Fruit fly (Drosophila melanogaster) whole organism, embryonic: Measurements from ENCODE around the gene Nep4.

ENCODE experiments used
- Ada2b ChIP-seq: fragments of 200-800 bp; sonication (Bioruptor generic); IDR thresholded peaks from 2 replicates; pipeline ENCODE4 v1.3.6; 2022; ENCODE audit warnings: missing biosample characterization, missing genetic modification characterization
- Bdp1 ChIP-seq: fragments of 200-800 bp; sonication (Bioruptor generic); optimal IDR thresholded peaks from 3 replicates; lab custom pipeline; 2016; ENCODE audit warnings: missing biosample characterization, missing genetic modification characterization
- CG10366 ChIP-seq: fragments of 200-800 bp; sonication (Bioruptor generic); IDR thresholded peaks from 2 replicates; pipeline ENCODE4 v1.3.6; 2022; ENCODE audit warnings: missing biosample characterization, missing genetic modification characterization
- CG11560 ChIP-seq: fragments of 200-800 bp; sonication (Bioruptor generic); IDR thresholded peaks from 3 replicates; pipeline ENCODE4 v1.3.6; 2022; ENCODE audit warnings: missing biosample characterization, missing genetic modification characterization
- CG12155 ChIP-seq: fragments of 200-800 bp; sonication (Bioruptor generic); optimal IDR thresholded peaks from 3 replicates; lab custom pipeline; 2016; ENCODE audit warnings: missing biosample characterization, missing genetic modification characterization
- CG13775 ChIP-seq: fragments of 200-800 bp; sonication (Bioruptor generic); optimal IDR thresholded peaks from 3 replicates; lab custom pipeline; 2017; ENCODE audit warnings: missing biosample characterization, mild to moderate bottlenecking, missing genetic modification characterization
- CG14050 ChIP-seq: fragments of 200-800 bp; sonication (Bioruptor generic); IDR thresholded peaks from 3 replicates; pipeline ENCODE4 v1.3.6; 2022; ENCODE audit warnings: missing biosample characterization, missing genetic modification characterization
- CG14860 ChIP-seq: fragments of 200-800 bp; sonication (Bioruptor generic); IDR thresholded peaks from 3 replicates; pipeline ENCODE4 v1.3.6; 2022; ENCODE audit warnings: missing biosample characterization, missing genetic modification characterization; ENCODE audit not compliant: partially characterized antibody
- CG18262 ChIP-seq: fragments of 200-800 bp; optimal IDR thresholded peaks from 3 replicates; lab custom pipeline; 2019; ENCODE audit warnings: missing biosample characterization, mild to moderate bottlenecking, missing genetic modification characterization, moderate library complexity
- CG32532 ChIP-seq: fragments of 200-800 bp; sonication (Bioruptor generic); IDR thresholded peaks from 2 replicates; pipeline ENCODE4 v1.3.6; 2022; ENCODE audit warnings: missing biosample characterization, missing genetic modification characterization
- CG42726 ChIP-seq: fragments of 200-800 bp; sonication (Bioruptor generic); IDR thresholded peaks from 2 replicates; pipeline ENCODE4 v1.3.6; 2022; ENCODE audit warnings: missing biosample characterization, missing genetic modification characterization; ENCODE audit not compliant: partially characterized antibody
- CG4328 ChIP-seq: fragments of 200-800 bp; sonication (Bioruptor generic); optimal IDR thresholded peaks from 3 replicates; lab custom pipeline; 2017; ENCODE audit warnings: missing biosample characterization, missing genetic modification reagents, missing genetic modification characterization
- CG4707 ChIP-seq: fragments of 200-800 bp; sonication (Bioruptor generic); optimal IDR thresholded peaks from 2 replicates; lab custom pipeline; 2018; ENCODE audit warnings: missing biosample characterization, mild to moderate bottlenecking, missing genetic modification characterization, moderate library complexity
- CG6175 ChIP-seq: fragments of 200-800 bp; sonication (Bioruptor generic); IDR thresholded peaks from 3 replicates; pipeline ENCODE4 v1.3.6; 2022; ENCODE audit warnings: missing biosample characterization, missing genetic modification characterization
- CG7987 ChIP-seq: fragments of 200-800 bp; sonication (Bioruptor generic); optimal IDR thresholded peaks from 2 replicates; lab custom pipeline; 2018; ENCODE audit warnings: missing biosample characterization, mild to moderate bottlenecking, missing genetic modification characterization, moderate library complexity
- CG8944 ChIP-seq: fragments of 200-800 bp; sonication (Bioruptor generic); optimal IDR thresholded peaks from 3 replicates; lab custom pipeline; 2016; ENCODE audit warnings: missing biosample characterization, missing genetic modification characterization
- CG9932 ChIP-seq: fragments of 200-800 bp; sonication (Bioruptor generic); IDR thresholded peaks from 2 replicates; pipeline ENCODE4 v1.3.6; 2022; ENCODE audit warnings: missing biosample characterization, missing genetic modification characterization
- Camta ChIP-seq: fragments of 200-800 bp; sonication (Bioruptor generic); optimal IDR thresholded peaks from 2 replicates; lab custom pipeline; 2016; ENCODE audit warnings: missing biosample characterization, missing genetic modification characterization
- D ChIP-seq, 2 experiments: fragments of 200-800 bp in 1 of 2; fragments of >200 bp in 1 of 2; sonication (Bioruptor generic) in 1 of 2; optimal IDR thresholded peaks; 2 replicates in 1 of 2; 3 replicates in 1 of 2; lab custom pipeline; 2017; ENCODE audit warnings: mild to moderate bottlenecking in 1 of 2, missing biosample characterization in 1 of 2, missing genetic modification characterization in 1 of 2, missing genetic modification reagents in 1 of 2
- Dref ChIP-seq: fragments of 200-800 bp; sonication (Bioruptor generic); IDR thresholded peaks from 2 replicates; pipeline ENCODE4 v1.3.6; 2022; ENCODE audit warnings: missing biosample characterization, missing genetic modification characterization
- Eip74EF ChIP-seq, 2 experiments: fragments of 200-800 bp in 1 of 2; fragments of >200 bp in 1 of 2; sonication (Bioruptor generic) in 1 of 2; optimal IDR thresholded peaks; 2 replicates each; lab custom pipeline; 2017 to 2019; ENCODE audit warnings: missing biosample characterization in 2 of 2, missing genetic modification characterization in 2 of 2, mild to moderate bottlenecking in 1 of 2, moderate library complexity in 1 of 2
- Ets97D ChIP-seq: fragments of 200-800 bp; sonication (Bioruptor generic); optimal IDR thresholded peaks from 3 replicates; lab custom pipeline; 2016; ENCODE audit warnings: missing biosample characterization, missing genetic modification characterization
- Fer2 ChIP-seq: fragments of 200-800 bp; sonication (Bioruptor generic); optimal IDR thresholded peaks from 2 replicates; lab custom pipeline; 2018; ENCODE audit warnings: missing biosample characterization, mild to moderate bottlenecking, missing genetic modification characterization, moderate library complexity
- H2.0 ChIP-seq: fragments of 200-800 bp; sonication (Bioruptor generic); IDR thresholded peaks from 2 replicates; pipeline ENCODE4 v1.3.6; 2022; ENCODE audit warnings: missing biosample characterization, missing genetic modification characterization
- HLH54F ChIP-seq: fragments of 200-800 bp; sonication (Bioruptor generic); optimal IDR thresholded peaks from 3 replicates; lab custom pipeline; 2016; ENCODE audit warnings: missing biosample characterization, missing genetic modification characterization
- Hr39 ChIP-seq: fragments of >200 bp; optimal IDR thresholded peaks from 2 replicates; lab custom pipeline; 2017
- Ptx1 ChIP-seq: fragments of 200-800 bp; sonication (Bioruptor generic); IDR thresholded peaks from 2 replicates; pipeline ENCODE4 v1.3.6; 2022; ENCODE audit warnings: missing biosample characterization, missing genetic modification characterization
- Taf1 ChIP-seq: fragments of 200-800 bp; sonication (Bioruptor generic); IDR thresholded peaks from 2 replicates; pipeline ENCODE4 v1.3.6; 2022; ENCODE audit warnings: missing biosample characterization, missing genetic modification characterization
- ara ChIP-seq: fragments of 200-800 bp; sonication (Bioruptor generic); IDR thresholded peaks from 2 replicates; pipeline ENCODE4 v1.3.6; 2022; ENCODE audit warnings: missing biosample characterization, missing genetic modification characterization
- bsh ChIP-seq, 2 experiments: fragments of 200-800 bp; sonication (Bioruptor generic); optimal IDR thresholded peaks; 2 replicates each; lab custom pipeline; 2017 to 2018; ENCODE audit warnings: mild to moderate bottlenecking in 2 of 2, missing biosample characterization in 2 of 2, missing genetic modification characterization in 2 of 2, moderate library complexity in 1 of 2
- chn ChIP-seq: fragments of 200-800 bp; sonication (Bioruptor generic); optimal IDR thresholded peaks from 2 replicates; lab custom pipeline; 2016; ENCODE audit warnings: missing biosample characterization, missing genetic modification characterization
- ftz-f1 ChIP-seq: fragments of 200-800 bp; sonication (Bioruptor generic); optimal IDR thresholded peaks from 2 replicates; lab custom pipeline; 2016; ENCODE audit warnings: missing biosample characterization, missing genetic modification characterization
- gfzf ChIP-seq: fragments of 200-800 bp; sonication (Bioruptor generic); optimal IDR thresholded peaks from 2 replicates; lab custom pipeline; 2016; ENCODE audit warnings: missing biosample characterization, mild to moderate bottlenecking, missing genetic modification characterization, moderate library complexity
- grau ChIP-seq: fragments of 200-800 bp; optimal IDR thresholded peaks from 3 replicates; lab custom pipeline; 2019; ENCODE audit warnings: missing biosample characterization, mild to moderate bottlenecking, missing genetic modification characterization, moderate library complexity
- hkb ChIP-seq, 2 experiments: fragments of 200-800 bp in 1 of 2; fragments of >200 bp in 1 of 2; sonication (Bioruptor generic) in 1 of 2; IDR thresholded peaks in 1 of 2; optimal IDR thresholded peaks in 1 of 2; 2 replicates each; pipeline versions ENCODE4 v1.3.6 to Lab custom; 2017 to 2022; ENCODE audit warnings: missing biosample characterization in 1 of 2, missing genetic modification characterization in 1 of 2
- ind ChIP-seq: fragments of 200-800 bp; sonication (Bioruptor generic); optimal IDR thresholded peaks from 3 replicates; lab custom pipeline; 2016; ENCODE audit warnings: missing biosample characterization, missing genetic modification characterization
- knrl ChIP-seq: fragments of 200-800 bp; sonication (Bioruptor generic); IDR thresholded peaks from 3 replicates; pipeline ENCODE4 v1.3.6; 2022; ENCODE audit warnings: missing biosample characterization, missing genetic modification characterization; ENCODE audit not compliant: partially characterized antibody
- lab ChIP-seq: fragments of 200-800 bp; sonication (Bioruptor generic); optimal IDR thresholded peaks from 3 replicates; lab custom pipeline; 2017; ENCODE audit warnings: missing biosample characterization, missing genetic modification characterization, mild to moderate bottlenecking, moderate library complexity, missing genetic modification reagents
- mld ChIP-seq: fragments of 200-800 bp; sonication (Bioruptor generic); IDR thresholded peaks from 3 replicates; pipeline ENCODE4 v1.3.6; 2022; ENCODE audit warnings: missing biosample characterization, missing genetic modification characterization; ENCODE audit not compliant: partially characterized antibody
- nmo ChIP-seq: fragments of 200-800 bp; sonication (Bioruptor generic); optimal IDR thresholded peaks from 2 replicates; lab custom pipeline; 2018; ENCODE audit warnings: missing biosample characterization, mild to moderate bottlenecking, missing genetic modification characterization, moderate library complexity
- odd ChIP-seq: fragments of 200-800 bp; sonication (Bioruptor generic); optimal IDR thresholded peaks from 2 replicates; lab custom pipeline; 2017; ENCODE audit warnings: missing biosample characterization, mild to moderate bottlenecking, missing genetic modification characterization
- org-1 ChIP-seq: fragments of 200-800 bp; sonication (Bioruptor generic); optimal IDR thresholded peaks from 2 replicates; lab custom pipeline; 2017; ENCODE audit warnings: missing biosample characterization, missing genetic modification characterization
- repo ChIP-seq: fragments of 200-800 bp; sonication (Bioruptor generic); optimal IDR thresholded peaks from 2 replicates; lab custom pipeline; 2016; ENCODE audit warnings: missing biosample characterization, missing genetic modification characterization
- sna ChIP-seq: fragments of 200-800 bp; sonication (Bioruptor generic); IDR thresholded peaks from 2 replicates; pipeline ENCODE4 v1.3.6; 2022; ENCODE audit warnings: missing biosample characterization, missing genetic modification characterization; ENCODE audit not compliant: partially characterized antibody
- stc ChIP-seq: fragments of 200-800 bp; sonication (Bioruptor generic); IDR thresholded peaks from 2 replicates; pipeline ENCODE4 v1.3.6; 2022; ENCODE audit warnings: missing biosample characterization, missing genetic modification characterization
- sug ChIP-seq: fragments of 200-800 bp; optimal IDR thresholded peaks from 2 replicates; lab custom pipeline; 2019; ENCODE audit warnings: missing biosample characterization, mild to moderate bottlenecking, missing genetic modification characterization, moderate library complexity
- tll ChIP-seq, 2 experiments: fragments of 200-800 bp in 1 of 2; fragments of >200 bp in 1 of 2; sonication (Bioruptor generic) in 1 of 2; optimal IDR thresholded peaks; 2 replicates each; lab custom pipeline; 2017 to 2019; ENCODE audit warnings: missing biosample characterization in 2 of 2, missing genetic modification characterization in 2 of 2, mild to moderate bottlenecking in 1 of 2, moderate library complexity in 1 of 2

Gene Nep4

DNA sequence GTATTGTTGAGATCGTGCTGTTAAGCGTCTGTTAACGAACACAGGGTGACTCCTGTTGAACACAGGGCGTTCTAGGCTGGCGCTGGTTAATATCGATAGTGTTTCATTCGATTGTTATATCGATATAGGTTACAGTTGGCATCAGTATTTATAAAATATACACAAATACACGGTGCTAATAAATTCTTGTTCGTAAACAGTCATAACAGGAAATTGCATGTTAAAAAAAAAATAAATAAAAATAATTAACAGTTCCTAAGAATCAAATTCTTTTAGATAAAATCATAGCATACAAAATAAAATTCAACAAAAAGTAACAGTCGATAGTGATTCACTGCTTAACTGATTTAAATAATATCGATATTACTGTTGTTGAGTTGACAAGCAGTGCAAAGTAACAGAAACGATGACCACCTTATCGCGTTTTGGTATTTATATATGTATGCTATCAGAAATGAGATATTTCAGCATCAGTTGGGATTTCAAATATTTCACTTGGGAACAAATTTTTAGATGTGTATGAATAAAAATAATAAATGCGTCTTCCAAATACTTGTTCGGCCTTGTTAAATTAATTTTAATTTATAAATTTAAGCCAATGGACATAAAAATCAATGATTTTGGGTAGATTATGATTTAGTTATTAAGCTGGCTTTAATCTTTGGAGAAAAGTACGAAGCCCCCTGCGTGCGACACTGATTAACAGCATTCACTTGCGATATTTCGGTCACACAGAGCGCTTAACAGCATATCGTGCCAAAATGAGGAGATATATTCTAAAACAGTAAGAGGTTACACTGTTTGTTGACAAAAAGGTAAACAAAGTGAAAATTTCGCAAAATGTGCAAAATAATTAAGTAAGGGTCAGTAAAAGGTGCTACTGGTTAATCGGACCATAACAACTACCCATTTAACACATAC lies 24.8 kb downstream of the Nep4 start, which contains the start of the genes Pi3K92E and Lrrk (continued):
- TF ChIP-seq HLH54F (GFP tag; lab: Kevin White, UChicago) (no peak), CG14050 (GFP tag; lab: Robert Waterston, UW) (no peak), chn (no peak), CG4328 (GFP tag; lab: Kevin White, UChicago) (no peak), CG14860 (GFP tag; lab: Robert Waterston, UW) (peak; percentile 85), Bdp1 (GFP tag; lab: Kevin White, UChicago) (no peak), repo (no peak), Ada2b (GFP tag; lab: Robert Waterston, UW) (no peak), nmo (peak; percentile 19), ftz-f1 (GFP tag; lab: Kevin White, UChicago) (no peak), Ptx1 (GFP tag; lab: Robert Waterston, UW) (no peak), Ets97D (GFP tag; lab: Kevin White, UChicago) (no peak), bsh (GFP tag; optimal IDR thresholded peaks at IDR 0.05; lab: Kevin White, UChicago) (peak in 1 of 2 experiments; percentile 21), CG6175 (GFP tag; lab: Robert Waterston, UW) (no peak), stc (GFP tag; lab: Robert Waterston, UW) (no peak), CG7987 (GFP tag; lab: Kevin White, UChicago) (no peak), CG9932 (GFP tag; lab: Robert Waterston, UW) (peak; percentile 55; the same call in 1 of the 2 replicates), CG8944 (GFP tag; lab: Kevin White, UChicago) (no peak), grau (tag; lab: Kevin White, UChicago) (no peak), Eip74EF (GFP tag; optimal IDR thresholded peaks at IDR 0.05; lab: Kevin White, UChicago) (no peak), CG18262 (tag; lab: Kevin White, UChicago) (no peak), Dref (peak; percentile 81), org-1 (no peak), CG4707 (peak; percentile 22), CG32532 (peak; percentile 28; the same call in 1 of the 2 replicates), odd (GFP tag; lab: Kevin White, UChicago) (no peak), CG42726 (GFP tag; lab: Robert Waterston, UW) (peak; percentile 84), lab (GFP tag; lab: Kevin White, UChicago) (no peak), hkb (optimal IDR thresholded peaks at IDR 0.05; lab: Kevin White, UChicago) (no peak), hkb (GFP tag; IDR thresholded peaks at IDR 0.05; lab: Robert Waterston, UW) (0 out of 2 replicates have a peak, but pooled peaks have one; percentile 5), knrl (GFP tag; lab: Robert Waterston, UW) (peak; percentile 89), Taf1 (GFP tag; lab: Robert Waterston, UW) (no peak), CG13775 (no peak), sna (GFP tag; lab: Robert Waterston, UW) (peak; percentile 88), sug (no peak), mld (GFP tag; lab: Robert Waterston, UW) (peak; percentile 83; the same call in 2 of the 3 replicates), ind (GFP tag; lab: Kevin White, UChicago) (no peak), Camta (GFP tag; lab: Kevin White, UChicago) (no peak), H2.0 (GFP tag; lab: Robert Waterston, UW) (0 out of 2 replicates have a peak, but pooled peaks have one; percentile 14), CG10366 (no peak), ara (GFP tag; lab: Robert Waterston, UW) (no peak), CG11560 (peak; percentile 88), gfzf (GFP tag; lab: Kevin White, UChicago) (peak; percentile 75), Hr39 (no peak), Fer2 (tag; lab: Kevin White, UChicago) (no peak), CG12155 (no peak), tll (GFP tag; optimal IDR thresholded peaks at IDR 0.05; lab: Kevin White, UChicago) (no peak), D (optimal IDR thresholded peaks at IDR 0.05; lab: Kevin White, UChicago) (no peak), D (GFP tag; optimal IDR thresholded peaks at IDR 0.05; lab: Kevin White, UChicago) (no peak)
